Worm (Caenorhabditis elegans) whole organism, L2 larva: ENCODE results near the gene F22B7.1.

ENCODE experiments used
- aly-2 ChIP-seq: fragments of 150-350 bp; optimal IDR thresholded peaks from 2 replicates; lab custom pipeline; 2014; ENCODE audit warnings: missing biosample characterization, missing genetic modification characterization
- ceh-82 ChIP-seq: fragments of 150-350 bp; optimal IDR thresholded peaks from 2 replicates; lab custom pipeline; 2014; ENCODE audit warnings: missing biosample characterization, missing genetic modification characterization
- elt-1 ChIP-seq: fragments of 150-350 bp; optimal IDR thresholded peaks from 2 replicates; lab custom pipeline; 2014; ENCODE audit warnings: missing biosample characterization, missing genetic modification characterization
- nhr-11 ChIP-seq: fragments of 150-350 bp; optimal IDR thresholded peaks from 2 replicates; lab custom pipeline; 2014; ENCODE audit warnings: missing biosample characterization, missing genetic modification characterization
- nhr-12 ChIP-seq: fragments of 150-350 bp; optimal IDR thresholded peaks from 2 replicates; lab custom pipeline; 2014; ENCODE audit warnings: missing biosample characterization, missing genetic modification characterization
- nhr-237 ChIP-seq: fragments of 150-350 bp; optimal IDR thresholded peaks from 2 replicates; lab custom pipeline; 2014; ENCODE audit warnings: missing biosample characterization, missing genetic modification characterization
- sma-3 ChIP-seq: sonication (generic microtip); optimal IDR thresholded peaks from 2 replicates; lab custom pipeline; 2016; ENCODE audit warnings: missing genetic modification reagents, missing genetic modification characterization, missing compliant biosample characterization
- snpc-4 ChIP-seq: fragments of 150-350 bp; optimal IDR thresholded peaks from 2 replicates; lab custom pipeline; 2014; ENCODE audit warnings: missing biosample characterization, missing genetic modification characterization
- unc-55 ChIP-seq: fragments of 150-350 bp; sonication (generic microtip); optimal IDR thresholded peaks from 3 replicates; lab custom pipeline; 2014; ENCODE audit warnings: missing biosample characterization, missing genetic modification reagents, missing genetic modification characterization
- ztf-11 ChIP-seq: sonication (generic microtip); optimal IDR thresholded peaks from 2 replicates; lab custom pipeline; 2017; ENCODE audit warnings: missing biosample characterization, missing genetic modification characterization

DNA sequence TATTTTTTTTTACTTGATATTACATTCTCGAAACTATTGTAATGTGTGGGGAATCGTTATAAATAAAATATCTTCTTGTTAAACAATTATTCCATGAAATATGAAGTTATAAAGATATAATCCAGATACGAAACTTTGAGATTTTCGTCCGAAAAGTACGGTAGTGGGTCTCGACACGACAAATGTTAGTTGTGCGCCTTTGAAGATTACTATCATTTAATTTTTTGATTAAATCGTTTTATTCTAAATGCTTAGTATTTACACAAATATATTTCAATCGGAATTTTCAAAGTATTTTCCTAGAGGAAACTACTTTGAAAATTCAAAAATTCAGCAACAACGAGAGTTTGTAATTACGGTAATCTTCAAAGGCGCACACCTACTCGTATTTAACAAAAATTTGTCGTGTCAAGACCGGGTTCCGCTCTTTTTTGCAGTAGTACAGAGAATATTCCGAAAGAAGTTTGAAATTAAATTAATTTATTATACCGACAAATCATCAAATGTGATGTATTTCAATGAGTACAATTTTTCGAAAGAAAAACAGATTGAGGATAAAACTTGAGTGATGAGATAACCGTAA is 12.9 kb upstream of the F22B7.1 start:
- TF ChIP-seq ztf-11 (tag; lab: Kevin White, UChicago) (no peak), ceh-82 (no peak), snpc-4 (tag; lab: Kevin White, UChicago) (no peak), nhr-237 (tag; lab: Kevin White, UChicago) (no peak), nhr-11 (no peak), nhr-12 (tag; lab: Kevin White, UChicago) (no peak), elt-1 (tag; lab: Kevin White, UChicago) (no peak), unc-55 (no peak), aly-2 (tag; lab: Kevin White, UChicago) (no peak), sma-3 (GFP tag; lab: Kevin White, UChicago) (peak; percentile 3)
